Worm (Caenorhabditis elegans) whole organism, L4 larva: Measurements from ENCODE around the gene Y42H9B.3.

Experiments
- ZK546.5 ChIP-seq, 2 experiments: sonication (generic microtip); optimal IDR thresholded peaks; 2 replicates each; lab custom pipeline; 2017; ENCODE audit warnings: missing biosample characterization in 2 of 2, missing genetic modification characterization in 2 of 2
- attf-4 ChIP-seq: sonication (generic microtip); optimal IDR thresholded peaks from 3 replicates; lab custom pipeline; 2017; ENCODE audit warnings: missing biosample characterization, missing genetic modification characterization
- fos-1 ChIP-seq: fragments of 150-350 bp; optimal IDR thresholded peaks from 2 replicates; lab custom pipeline; 2014; ENCODE audit warnings: missing biosample characterization, missing genetic modification characterization
- lin-38 ChIP-seq: fragments of 200-800 bp; sonication (Bioruptor generic); IDR thresholded peaks from 2 replicates; pipeline ENCODE4 v1.3.6; 2022; ENCODE audit warnings: missing genetic modification reagents, missing genetic modification characterization, missing compliant biosample characterization
- nhr-11 ChIP-seq: fragments of 150-350 bp; optimal IDR thresholded peaks from 2 replicates; lab custom pipeline; 2014; ENCODE audit warnings: missing biosample characterization, missing genetic modification characterization
- unc-130 ChIP-seq: sonication (generic microtip); optimal IDR thresholded peaks from 2 replicates; lab custom pipeline; 2016; ENCODE audit warnings: missing genetic modification reagents, missing genetic modification characterization, missing compliant biosample characterization

- TF ChIP-seq unc-130 (no peak), attf-4 (tag; lab: Kevin White, UChicago) (no peak), fos-1 (tag; lab: Kevin White, UChicago) (no peak), lin-38 (GFP tag; lab: Robert Waterston, UW) (no peak), nhr-11 (tag; lab: Kevin White, UChicago) (no peak), ZK546.5 (tag; optimal IDR thresholded peaks at IDR 0.05; lab: Kevin White, UChicago) (no peak)
These were observed at the start of gene Y42H9B.3 for ce11 chrIV:8012330-8012729.
